Fruit fly (Drosophila melanogaster) whole organism, wandering third instar larva: ENCODE measurements around the gene Pbp95.

Experiments
- Abd-B ChIP-seq: fragments of >200 bp; optimal IDR thresholded peaks from 2 replicates; lab custom pipeline; 2017; ENCODE audit warnings: missing biosample characterization, missing genetic modification characterization
- CG32264 ChIP-seq: fragments of 200-800 bp; sonication (Bioruptor generic); optimal IDR thresholded peaks from 2 replicates; lab custom pipeline; 2016; ENCODE audit warnings: missing biosample characterization, missing genetic modification characterization
- CG9705 ChIP-seq: fragments of 200-800 bp; sonication (Bioruptor generic); optimal IDR thresholded peaks from 2 replicates; lab custom pipeline; 2018; ENCODE audit warnings: missing biosample characterization, mild to moderate bottlenecking, missing genetic modification characterization
- CrebA ChIP-seq: fragments of 200-800 bp; sonication (Bioruptor generic); optimal IDR thresholded peaks from 2 replicates; lab custom pipeline; 2016; ENCODE audit warnings: missing biosample characterization, mild to moderate bottlenecking, missing genetic modification characterization, borderline replicate concordance
- Dfd ChIP-seq: fragments of >200 bp; optimal IDR thresholded peaks from 2 replicates; lab custom pipeline; 2017; ENCODE audit warnings: missing biosample characterization, missing genetic modification characterization
- Dif ChIP-seq: fragments of 200-275, 200-300 bp; sonication (Bioruptor generic); optimal IDR thresholded peaks from 2 replicates; lab custom pipeline; 2018; ENCODE audit warnings: missing biosample characterization, missing genetic modification characterization; ENCODE audit not compliant: partially characterized antibody
- GATAd ChIP-seq: sonication (Bioruptor generic); optimal IDR thresholded peaks from 2 replicates; lab custom pipeline; 2016; ENCODE audit warnings: missing biosample characterization, missing genetic modification characterization
- HLH106 ChIP-seq: fragments of 200-800 bp; optimal IDR thresholded peaks from 3 replicates; lab custom pipeline; 2019; ENCODE audit warnings: missing biosample characterization, mild to moderate bottlenecking, missing genetic modification characterization, moderate library complexity
- Hnf4 ChIP-seq: fragments of 200-800 bp; sonication (Bioruptor generic); optimal IDR thresholded peaks from 2 replicates; lab custom pipeline; 2016; ENCODE audit warnings: missing biosample characterization, mild to moderate bottlenecking, missing genetic modification characterization
- Hr78 ChIP-seq: fragments of >200 bp; optimal IDR thresholded peaks from 2 replicates; lab custom pipeline; 2017; ENCODE audit warnings: missing biosample characterization, missing genetic modification characterization
- Hr83 ChIP-seq: fragments of 200-300 bp; sonication (Bioruptor generic); optimal IDR thresholded peaks from 2 replicates; lab custom pipeline; 2016; ENCODE audit warnings: missing biosample characterization, mild to moderate bottlenecking, missing genetic modification characterization, moderate library complexity; ENCODE audit not compliant: poor library complexity, severe bottlenecking
- Jra ChIP-seq: sonication (Bioruptor generic); optimal IDR thresholded peaks from 2 replicates; lab custom pipeline; 2016; ENCODE audit warnings: missing biosample characterization, missing genetic modification characterization
- Mio ChIP-seq: sonication (Bioruptor generic); optimal IDR thresholded peaks from 2 replicates; lab custom pipeline; 2016; ENCODE audit warnings: missing biosample characterization, missing genetic modification characterization
- Myc ChIP-seq: fragments of >200 bp; optimal IDR thresholded peaks from 2 replicates; lab custom pipeline; 2017
- N ChIP-seq: fragments of >200 bp; optimal IDR thresholded peaks from 2 replicates; lab custom pipeline; 2018; ENCODE audit warnings: missing biosample characterization, missing external identifiers, missing genetic modification characterization
- OdsH ChIP-seq: fragments of 200-800 bp; sonication (Bioruptor generic); optimal IDR thresholded peaks from 2 replicates; lab custom pipeline; 2016; ENCODE audit warnings: missing biosample characterization, mild to moderate bottlenecking, missing genetic modification characterization
- Rel ChIP-seq, 2 experiments: fragments of 200-800 bp; sonication (Bioruptor generic) in 1 of 2; optimal IDR thresholded peaks; 2 replicates in 1 of 2; 3 replicates in 1 of 2; lab custom pipeline; 2016 to 2019; ENCODE audit warnings: mild to moderate bottlenecking in 2 of 2, missing biosample characterization in 2 of 2, missing genetic modification characterization in 2 of 2, moderate library complexity in 1 of 2
- Sp1 ChIP-seq: fragments of 200-800 bp; sonication (Bioruptor generic); optimal IDR thresholded peaks from 3 replicates; lab custom pipeline; 2019; ENCODE audit warnings: missing biosample characterization, mild to moderate bottlenecking, missing genetic modification characterization, moderate library complexity
- Vsx2 ChIP-seq: fragments of 200-300, 225-300 bp; sonication (Bioruptor generic); optimal IDR thresholded peaks from 2 replicates; lab custom pipeline; 2018; ENCODE audit warnings: missing biosample characterization, missing genetic modification characterization; ENCODE audit not compliant: partially characterized antibody
- br ChIP-seq: fragments of 200-800 bp; sonication (Bioruptor generic); optimal IDR thresholded peaks from 2 replicates; lab custom pipeline; 2016; ENCODE audit warnings: missing biosample characterization, missing genetic modification characterization
- brk ChIP-seq: fragments of 200-800 bp; sonication (Bioruptor generic); optimal IDR thresholded peaks from 2 replicates; lab custom pipeline; 2016; ENCODE audit warnings: missing biosample characterization, mild to moderate bottlenecking, missing genetic modification characterization
- dl ChIP-seq, 2 experiments: fragments of 175-275, 200-275 bp in 1 of 2; fragments of 200-275 bp in 1 of 2; sonication (Bioruptor generic); optimal IDR thresholded peaks; lab custom pipeline; 2018; ENCODE audit warnings: mild to moderate bottlenecking in 2 of 2, missing biosample characterization in 2 of 2, missing genetic modification characterization in 2 of 2, moderate library complexity in 2 of 2; ENCODE audit not compliant: partially characterized antibody in 2 of 2, insufficient read depth in 1 of 2
- dmrt93B ChIP-seq: fragments of 200-800 bp; sonication (Bioruptor generic); optimal IDR thresholded peaks from 2 replicates; lab custom pipeline; 2018; ENCODE audit warnings: missing biosample characterization, mild to moderate bottlenecking, missing genetic modification characterization
- dsf ChIP-seq: sonication (Bioruptor generic); optimal IDR thresholded peaks from 2 replicates; lab custom pipeline; 2016; ENCODE audit warnings: missing biosample characterization, missing genetic modification characterization, borderline replicate concordance
- ey ChIP-seq: fragments of 200-800 bp; sonication (Bioruptor generic); optimal IDR thresholded peaks from 2 replicates; lab custom pipeline; 2016; ENCODE audit warnings: missing biosample characterization, missing genetic modification characterization
- foxo ChIP-seq, 2 experiments: fragments of 200-800 bp; sonication (Bioruptor generic); optimal IDR thresholded peaks; 2 replicates in 1 of 2; 3 replicates in 1 of 2; lab custom pipeline; 2016 to 2017; ENCODE audit warnings: missing biosample characterization in 2 of 2, missing genetic modification characterization in 2 of 2
- fru ChIP-seq: fragments of 200-800 bp; sonication (Bioruptor generic); optimal IDR thresholded peaks from 3 replicates; lab custom pipeline; 2016; ENCODE audit warnings: missing biosample characterization, mild to moderate bottlenecking, missing genetic modification characterization
- h ChIP-seq: fragments of 200-800 bp; sonication (Bioruptor generic); optimal IDR thresholded peaks from 3 replicates; lab custom pipeline; 2016; ENCODE audit warnings: missing biosample characterization, mild to moderate bottlenecking, missing genetic modification characterization
- jim ChIP-seq: fragments of 175-275, 200-325 bp; sonication (Bioruptor generic); optimal IDR thresholded peaks from 2 replicates; lab custom pipeline; 2016; ENCODE audit warnings: missing biosample characterization, mild to moderate bottlenecking, missing genetic modification characterization
- lola ChIP-seq: fragments of >200 bp; optimal IDR thresholded peaks from 2 replicates; lab custom pipeline; 2017; ENCODE audit warnings: missing biosample characterization, missing genetic modification characterization
- pan ChIP-seq: fragments of >200 bp; optimal IDR thresholded peaks from 2 replicates; lab custom pipeline; 2017
- psq ChIP-seq: fragments of 200-800 bp; sonication (Bioruptor generic); optimal IDR thresholded peaks from 3 replicates; lab custom pipeline; 2017; ENCODE audit warnings: missing biosample characterization, mild to moderate bottlenecking, missing genetic modification characterization, moderate library complexity
- rgr ChIP-seq: fragments of 200-800 bp; sonication (Bioruptor generic); optimal IDR thresholded peaks from 3 replicates; lab custom pipeline; 2016; ENCODE audit warnings: missing biosample characterization, mild to moderate bottlenecking, missing genetic modification characterization
- sage ChIP-seq: fragments of 200-800 bp; sonication (Bioruptor generic); optimal IDR thresholded peaks from 2 replicates; lab custom pipeline; 2016; ENCODE audit warnings: missing biosample characterization, mild to moderate bottlenecking, missing genetic modification characterization
- sv ChIP-seq: fragments of 200-800 bp; sonication (Bioruptor generic); optimal IDR thresholded peaks from 3 replicates; lab custom pipeline; 2016; ENCODE audit warnings: missing biosample characterization, missing genetic modification characterization
- tai ChIP-seq: sonication (Bioruptor generic); optimal IDR thresholded peaks from 2 replicates; lab custom pipeline; 2016; ENCODE audit warnings: missing biosample characterization, missing genetic modification characterization
- usp ChIP-seq: fragments of >200 bp; optimal IDR thresholded peaks from 2 replicates; lab custom pipeline; 2017; ENCODE audit warnings: missing biosample characterization, missing genetic modification characterization
- woc ChIP-seq: sonication (Bioruptor generic); optimal IDR thresholded peaks from 2 replicates; lab custom pipeline; 2016; ENCODE audit warnings: missing biosample characterization, mild to moderate bottlenecking, missing genetic modification characterization

Gene Pbp95

DNA sequence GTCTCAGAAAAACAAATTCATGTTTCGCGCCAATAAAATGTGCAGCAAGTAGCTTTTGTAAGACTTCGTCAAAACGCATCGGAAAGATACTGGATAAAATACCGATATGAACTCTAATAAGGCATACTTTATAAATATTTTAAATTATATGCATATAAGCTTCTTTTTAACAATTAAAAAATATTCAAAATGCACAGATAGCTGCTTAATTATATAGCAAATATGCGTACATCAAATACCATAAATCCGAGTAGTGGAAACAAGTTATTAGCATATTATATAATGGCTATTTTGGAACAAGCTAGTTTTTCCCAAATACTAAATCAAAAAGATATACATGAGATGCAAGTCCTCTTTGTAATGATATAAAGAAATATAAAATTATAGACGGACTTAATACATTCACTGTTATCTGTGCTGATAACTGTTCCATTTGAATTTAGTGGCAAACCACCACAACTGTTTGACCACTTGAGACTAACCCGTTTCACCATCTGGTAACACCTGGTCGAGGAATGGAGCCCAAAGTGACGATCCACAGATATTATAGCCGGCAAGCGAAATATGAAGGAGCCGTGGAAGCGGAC lies 14.0 kb upstream of the Pbp95 start, which contains the start of gene PIG-H:
TSS of gene PIG-H (plus strand) at position 303 of the 587 bp plus-strand sequence.
- TF ChIP-seq Hr83 (GFP tag; lab: Kevin White, UChicago) = no peak
- TF ChIP-seq sage (GFP tag; lab: Kevin White, UChicago) = no peak
- TF ChIP-seq N (GFP tag; lab: Kevin White, UChicago) = peak; percentile 20
- TF ChIP-seq Dif (GFP tag; lab: Kevin White, UChicago) = peak; percentile 60
- no peak for TF ChIP-seq usp (GFP tag; lab: Kevin White, UChicago)
- TF ChIP-seq br (GFP tag; lab: Kevin White, UChicago) = no peak
- TF ChIP-seq dmrt93B = no peak
- TF ChIP-seq woc (GFP tag; lab: Kevin White, UChicago) = no peak
- no peak for TF ChIP-seq CG32264 (GFP tag; lab: Kevin White, UChicago)
- TF ChIP-seq tai (GFP tag; lab: Kevin White, UChicago) = peak; percentile 46
- TF ChIP-seq Hr78 (GFP tag; lab: Kevin White, UChicago) = no peak
- no peak for TF ChIP-seq psq
- no peak for TF ChIP-seq foxo (GFP tag; optimal IDR thresholded peaks at IDR 0.05; lab: Kevin White, UChicago)
- TF ChIP-seq Myc = no peak
- peak; percentile 52 for TF ChIP-seq brk (GFP tag; lab: Kevin White, UChicago)
- TF ChIP-seq, all 38 proteins: peak for 4

DNA sequence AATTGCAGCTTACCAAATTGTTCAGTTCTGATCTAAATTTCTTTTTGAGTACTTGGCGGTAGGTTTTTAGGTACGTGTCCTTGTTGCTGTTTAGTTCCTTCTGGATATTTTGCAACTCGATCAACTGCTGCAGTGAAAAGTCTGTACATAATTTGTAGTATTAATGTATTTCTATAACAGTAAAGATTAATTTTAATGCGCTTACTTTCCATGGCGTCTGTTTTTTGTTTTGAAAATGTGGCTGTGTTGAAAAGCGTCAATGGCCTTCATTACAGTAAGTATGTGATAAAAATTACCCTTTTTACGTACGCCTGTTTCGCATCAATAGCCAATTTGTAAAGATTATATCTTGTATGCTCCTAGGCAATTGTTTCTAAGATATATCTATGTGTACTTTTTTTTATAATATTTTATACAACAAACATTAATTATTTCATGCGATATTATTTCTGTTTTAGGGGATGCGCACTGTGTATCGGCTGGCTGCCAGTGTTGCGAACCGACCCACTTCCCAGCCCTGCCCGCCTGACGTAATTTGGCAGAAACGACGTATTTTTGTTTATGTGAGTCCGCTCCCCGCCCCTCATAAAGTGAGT lies 12.4 kb upstream of the Pbp95 start, which contains the start of the genes Kmn2 and CG2698:
TSS of gene Kmn2 (minus strand) at position 236 of the 596 bp plus-strand sequence.
TSS of gene CG2698 (plus strand) at position 489 of the 596 bp plus-strand sequence.
- peak; percentile 97 for TF ChIP-seq HLH106 (tag; lab: Kevin White, UChicago)
- TF ChIP-seq dl (GFP tag; optimal IDR thresholded peaks at IDR 0.05; lab: Kevin White, UChicago; ENCODE audit: insufficient read depth in 1 of 2, partially characterized antibody in 2 of 2) = no peak
- TF ChIP-seq GATAd (GFP tag; lab: Kevin White, UChicago) = peak; percentile 69
- peak; percentile 96 for TF ChIP-seq brk (GFP tag; lab: Kevin White, UChicago)
- TF ChIP-seq sage (GFP tag; lab: Kevin White, UChicago) = peak; percentile 95
- TF ChIP-seq ey (GFP tag; lab: Kevin White, UChicago) = peak; percentile 93
- peak; percentile 96 for TF ChIP-seq h (GFP tag; lab: Kevin White, UChicago)
- no peak for TF ChIP-seq lola (GFP tag; lab: Kevin White, UChicago)
- peak; percentile 97 for TF ChIP-seq rgr (GFP tag; lab: Kevin White, UChicago)
- TF ChIP-seq usp (GFP tag; lab: Kevin White, UChicago) = no peak
- TF ChIP-seq Myc = peak; percentile 64
- peak; percentile 97 for TF ChIP-seq OdsH (GFP tag; lab: Kevin White, UChicago)
- peak; percentile 92 for TF ChIP-seq sv
- peak in 1 of 2 experiments; percentile 97 for TF ChIP-seq foxo (GFP tag; optimal IDR thresholded peaks at IDR 0.05; lab: Kevin White, UChicago)
- peak; percentile 90 for TF ChIP-seq CG9705 (GFP tag; lab: Kevin White, UChicago)
- TF ChIP-seq tai (GFP tag; lab: Kevin White, UChicago) = no peak
- TF ChIP-seq Rel (GFP tag; optimal IDR thresholded peaks at IDR 0.05; lab: Kevin White, UChicago) = no peak
- peak; percentile 83 for TF ChIP-seq Rel (tag; optimal IDR thresholded peaks at IDR 0.05; lab: Kevin White, UChicago)
- peak; percentile 93 for TF ChIP-seq br (GFP tag; lab: Kevin White, UChicago)
- no peak for TF ChIP-seq jim (GFP tag; lab: Kevin White, UChicago)
- peak; percentile 65 for TF ChIP-seq Hr83 (GFP tag; lab: Kevin White, UChicago)
- TF ChIP-seq Vsx2 (GFP tag; lab: Kevin White, UChicago) = no peak
- TF ChIP-seq N (GFP tag; lab: Kevin White, UChicago) = no peak
- TF ChIP-seq Jra = peak; percentile 92
- peak; percentile 95 for TF ChIP-seq psq
- peak; percentile 96 for TF ChIP-seq Sp1 (GFP tag; lab: Kevin White, UChicago)
- peak; percentile 93 for TF ChIP-seq woc (GFP tag; lab: Kevin White, UChicago)
- no peak for TF ChIP-seq Abd-B (GFP tag; lab: Kevin White, UChicago)
- TF ChIP-seq dsf (GFP tag; lab: Kevin White, UChicago) = peak; percentile 91
- peak; percentile 95 for TF ChIP-seq Hnf4 (GFP tag; lab: Kevin White, UChicago)
- TF ChIP-seq Hr78 (GFP tag; lab: Kevin White, UChicago) = no peak
- no peak for TF ChIP-seq Dif (GFP tag; lab: Kevin White, UChicago)
- peak; percentile 58 for TF ChIP-seq Mio (GFP tag; lab: Kevin White, UChicago)
- no peak for TF ChIP-seq Dfd (GFP tag; lab: Kevin White, UChicago)
- peak; percentile 97 for TF ChIP-seq dmrt93B
- TF ChIP-seq pan = no peak
- peak; percentile 94 for TF ChIP-seq fru (GFP tag; lab: Kevin White, UChicago)
- TF ChIP-seq CG32264 (GFP tag; lab: Kevin White, UChicago) = peak; percentile 77
- no peak for TF ChIP-seq CrebA (GFP tag; lab: Kevin White, UChicago)
- TF ChIP-seq, all 38 proteins: peak for 25
